ENCODE assay signal across 1 fruit fly cellular context in the genomic region with DNA sequence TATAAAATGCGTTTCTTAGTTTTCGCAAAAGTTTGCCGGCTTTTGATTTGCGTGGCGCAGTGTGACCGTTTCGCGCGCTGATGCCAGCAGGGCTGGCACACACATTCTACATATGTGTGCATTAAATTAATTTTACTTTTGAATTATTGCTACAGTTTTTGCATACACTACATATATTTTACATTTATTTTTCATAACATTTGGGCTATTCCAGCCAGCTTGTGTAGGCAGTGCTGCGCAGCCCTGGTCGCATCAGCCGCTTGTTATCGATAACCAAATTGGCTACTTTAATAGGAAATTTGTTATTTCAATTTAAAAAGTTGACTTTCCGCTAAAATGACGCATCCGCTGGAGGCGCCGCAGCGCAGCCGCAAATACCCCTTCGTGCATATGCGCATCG.
A peak's percentile ranks its signal among the peaks of the same experiment; 100 is the strongest.
TF ChIP-seq lines count a peak whose summit lies in the region.

A gene (minus strand): TSS at position 57 of the 400 bp plus-strand sequence.
A gene (plus strand): TSS at position 260 of the 400 bp plus-strand sequence.

TF ChIP-seq in whole organism, embryonic, 481 proteins besides CTCF, POLR2A, EP300 and RAD21 (continued from another document and continues in another):
- no peak for TF ChIP-seq seq (GFP tag; IDR thresholded peaks at IDR 0.05; lab: Robert Waterston, UW)
- no peak for TF ChIP-seq klu (GFP tag; IDR thresholded peaks at IDR 0.05; lab: Robert Waterston, UW)
- TF ChIP-seq onecut (GFP tag; IDR thresholded peaks at IDR 0.05; lab: Robert Waterston, UW), result 0 out of 2 replicates have a peak, but pooled peaks have one; percentile 26
- peak; percentile 67 for TF ChIP-seq trem (tag; optimal IDR thresholded peaks at IDR 0.05; lab: Kevin White, UChicago)
- no peak for TF ChIP-seq CG2129 (GFP tag; IDR thresholded peaks at IDR 0.05; lab: Robert Waterston, UW; ENCODE audit: partially characterized antibody)
- TF ChIP-seq lbe (GFP tag; optimal IDR thresholded peaks at IDR 0.05; lab: Kevin White, UChicago), result no peak
- no peak for TF ChIP-seq CG11456 (GFP tag; IDR thresholded peaks at IDR 0.05; lab: Robert Waterston, UW)
- peak; percentile 53 for TF ChIP-seq BEAF-32 (GFP tag; optimal IDR thresholded peaks at IDR 0.05; lab: Kevin White, UChicago)
- 0 out of 2 replicates have a peak, but pooled peaks have one; percentile 45 for TF ChIP-seq dan (GFP tag; IDR thresholded peaks at IDR 0.05; lab: Robert Waterston, UW)
- TF ChIP-seq amos (GFP tag; IDR thresholded peaks at IDR 0.05; lab: Robert Waterston, UW; ENCODE audit: partially characterized antibody), result peak; percentile 75
- peak; percentile 79 for TF ChIP-seq Dp (GFP tag; optimal IDR thresholded peaks at IDR 0.05; lab: Kevin White, UChicago)
- 0 out of 2 replicates have a peak, but pooled peaks have one; percentile 5 for TF ChIP-seq CG4730 (GFP tag; IDR thresholded peaks at IDR 0.05; lab: Robert Waterston, UW)
- TF ChIP-seq CG7963 (GFP tag; IDR thresholded peaks at IDR 0.05; lab: Robert Waterston, UW; ENCODE audit: partially characterized antibody), result no peak; the same call in 2 of the 3 replicates
- TF ChIP-seq B-H1 (GFP tag; IDR thresholded peaks at IDR 0.05; lab: Robert Waterston, UW), result peak; percentile 20; the same call in 1 of the 3 replicates
- TF ChIP-seq odd (GFP tag; optimal IDR thresholded peaks at IDR 0.05; lab: Kevin White, UChicago), result no peak
- TF ChIP-seq tgo (GFP tag; IDR thresholded peaks at IDR 0.05; lab: Robert Waterston, UW), result peak; percentile 20; the same call in 1 of the 3 replicates
- TF ChIP-seq hth (optimal IDR thresholded peaks at IDR 0.05; lab: Kevin White, UChicago), result no peak
- TF ChIP-seq caup (GFP tag; optimal IDR thresholded peaks at IDR 0.05; lab: Kevin White, UChicago; ENCODE audit: severe bottlenecking), result peak; percentile 41
- TF ChIP-seq fu2 (GFP tag; optimal IDR thresholded peaks at IDR 0.05; lab: Kevin White, UChicago), result peak; percentile 11
- 0 out of 2 replicates have a peak, but pooled peaks have one; percentile 35 for TF ChIP-seq tna (GFP tag; IDR thresholded peaks at IDR 0.05; lab: Robert Waterston, UW; ENCODE audit: partially characterized antibody)
- TF ChIP-seq schlank (tag; optimal IDR thresholded peaks at IDR 0.05; lab: Kevin White, UChicago), result no peak
- peak; percentile 40 for TF ChIP-seq HmgD (GFP tag; optimal IDR thresholded peaks at IDR 0.05; lab: Kevin White, UChicago)
- no peak for TF ChIP-seq Fer2 (tag; optimal IDR thresholded peaks at IDR 0.05; lab: Kevin White, UChicago)
- 0 out of 2 replicates have a peak, but pooled peaks have one; percentile 47 for TF ChIP-seq H2.0 (GFP tag; IDR thresholded peaks at IDR 0.05; lab: Robert Waterston, UW)
- TF ChIP-seq Dref (GFP tag; IDR thresholded peaks at IDR 0.05; lab: Robert Waterston, UW), result peak; percentile 77
- peak; percentile 99 for TF ChIP-seq CG7928 (GFP tag; optimal IDR thresholded peaks at IDR 0.05; lab: Kevin White, UChicago)
- no peak for TF ChIP-seq ac (GFP tag; optimal IDR thresholded peaks at IDR 0.05; lab: Kevin White, UChicago)
- peak; percentile 48 for TF ChIP-seq pum (GFP tag; optimal IDR thresholded peaks at IDR 0.05; lab: Kevin White, UChicago)
- no peak for TF ChIP-seq CG10462 (GFP tag; optimal IDR thresholded peaks at IDR 0.05; lab: Kevin White, UChicago)
- TF ChIP-seq sens (GFP tag; lab: Kevin White, UChicago), result peak; percentile 93
- no peak for TF ChIP-seq fd102C (GFP tag; optimal IDR thresholded peaks at IDR 0.05; lab: Kevin White, UChicago)
- peak; percentile 76 for TF ChIP-seq CG17186 (GFP tag; optimal IDR thresholded peaks at IDR 0.05; lab: Kevin White, UChicago)
- TF ChIP-seq CG2889 (GFP tag; IDR thresholded peaks at IDR 0.05; lab: Robert Waterston, UW), result no peak
- TF ChIP-seq CG8290 (GFP tag; optimal IDR thresholded peaks at IDR 0.05; lab: Kevin White, UChicago), result peak; percentile 9
- TF ChIP-seq CG8290 (tag; optimal IDR thresholded peaks at IDR 0.05; lab: Kevin White, UChicago), result no peak
- peak; percentile 55 for TF ChIP-seq chn (GFP tag; optimal IDR thresholded peaks at IDR 0.05; lab: Kevin White, UChicago)
- peak; percentile 17 for TF ChIP-seq CG10543 (GFP tag; optimal IDR thresholded peaks at IDR 0.05; lab: Kevin White, UChicago)
- peak; percentile 80 for TF ChIP-seq CG12659 (GFP tag; optimal IDR thresholded peaks at IDR 0.05; lab: Kevin White, UChicago)
- TF ChIP-seq dysf (GFP tag; IDR thresholded peaks at IDR 0.05; lab: Robert Waterston, UW), result peak; percentile 73
- TF ChIP-seq CG12942 (GFP tag; optimal IDR thresholded peaks at IDR 0.05; lab: Kevin White, UChicago), result no peak
- peak; percentile 11 for TF ChIP-seq Max (GFP tag; optimal IDR thresholded peaks at IDR 0.05; lab: Kevin White, UChicago)
- TF ChIP-seq row (GFP tag; IDR thresholded peaks at IDR 0.05; lab: Robert Waterston, UW), result peak; percentile 77
- TF ChIP-seq sna (GFP tag; IDR thresholded peaks at IDR 0.05; lab: Robert Waterston, UW; ENCODE audit: partially characterized antibody), result peak; percentile 52; the same call in 1 of the 2 replicates
- TF ChIP-seq H15 (GFP tag; IDR thresholded peaks at IDR 0.05; lab: Robert Waterston, UW), result peak; percentile 66; the same call in 2 of the 3 replicates
- TF ChIP-seq CG1792 (GFP tag; optimal IDR thresholded peaks at IDR 0.05; lab: Kevin White, UChicago), result peak; percentile 20
- 0 out of 3 replicates have a peak, but pooled peaks have one; percentile 23 for TF ChIP-seq CG11695 (GFP tag; IDR thresholded peaks at IDR 0.05; lab: Robert Waterston, UW)
- peak; percentile 65 for TF ChIP-seq CG8765 (GFP tag; IDR thresholded peaks at IDR 0.05; lab: Robert Waterston, UW)
- no peak for TF ChIP-seq Lpt (GFP tag; optimal IDR thresholded peaks at IDR 0.05; lab: Kevin White, UChicago)
- peak; percentile 30 for TF ChIP-seq Hr3 (GFP tag; optimal IDR thresholded peaks at IDR 0.05; lab: Kevin White, UChicago)
- peak; percentile 48; the same call in 1 of the 2 replicates for TF ChIP-seq CG6272 (GFP tag; IDR thresholded peaks at IDR 0.05; lab: Robert Waterston, UW)
- TF ChIP-seq CG4424 (GFP tag; optimal IDR thresholded peaks at IDR 0.05; lab: Kevin White, UChicago), result no peak
- peak; percentile 73 for TF ChIP-seq sug (tag; optimal IDR thresholded peaks at IDR 0.05; lab: Kevin White, UChicago)
- TF ChIP-seq CG12071 (GFP tag; optimal IDR thresholded peaks at IDR 0.05; lab: Kevin White, UChicago), result no peak
- TF ChIP-seq ato (GFP tag; IDR thresholded peaks at IDR 0.05; lab: Robert Waterston, UW; ENCODE audit: partially characterized antibody), result no peak; the same call in 1 of the 2 replicates
- TF ChIP-seq CG11085 (GFP tag; IDR thresholded peaks at IDR 0.05; lab: Robert Waterston, UW), result peak; percentile 33
- no peak for TF ChIP-seq lov (optimal IDR thresholded peaks at IDR 0.05; lab: Kevin White, UChicago)
- TF ChIP-seq lov (GFP tag; IDR thresholded peaks at IDR 0.05; lab: Robert Waterston, UW), result peak; percentile 57; the same call in 2 of the 3 replicates
- TF ChIP-seq CG12744 (GFP tag; optimal IDR thresholded peaks at IDR 0.05; lab: Kevin White, UChicago), result peak; percentile 37
- peak; percentile 55; the same call in 1 of the 3 replicates for TF ChIP-seq otp (GFP tag; IDR thresholded peaks at IDR 0.05; lab: Robert Waterston, UW)
- no peak for TF ChIP-seq CG7357 (GFP tag; IDR thresholded peaks at IDR 0.05; lab: Robert Waterston, UW)
- peak; percentile 45 for TF ChIP-seq PHDP (tag; optimal IDR thresholded peaks at IDR 0.05; lab: Kevin White, UChicago)
- peak; percentile 51 for TF ChIP-seq CG3281 (GFP tag; optimal IDR thresholded peaks at IDR 0.05; lab: Kevin White, UChicago)
- no peak for TF ChIP-seq CG5180 (GFP tag; optimal IDR thresholded peaks at IDR 0.05; lab: Kevin White, UChicago)
- TF ChIP-seq Ets97D (GFP tag; optimal IDR thresholded peaks at IDR 0.05; lab: Kevin White, UChicago), result peak; percentile 83
- TF ChIP-seq Lim3 (GFP tag; IDR thresholded peaks at IDR 0.05; lab: Robert Waterston, UW), result no peak
- TF ChIP-seq Opbp (GFP tag; IDR thresholded peaks at IDR 0.05; lab: Robert Waterston, UW; ENCODE audit: partially characterized antibody), result peak; percentile 75
- TF ChIP-seq CG8924 (tag; optimal IDR thresholded peaks at IDR 0.05; lab: Kevin White, UChicago), result peak; percentile 20
- peak in 1 of 3 experiments; percentile 57 for TF ChIP-seq Stat92E (GFP tag; optimal IDR thresholded peaks at IDR 0.05; lab: Kevin White, UChicago)
- no peak for TF ChIP-seq Kr (GFP tag; optimal IDR thresholded peaks at IDR 0.05; lab: Kevin White, UChicago)
- TF ChIP-seq CG14667 (GFP tag; IDR thresholded peaks at IDR 0.05; lab: Robert Waterston, UW), result peak; percentile 32
- TF ChIP-seq CG12219 (GFP tag; optimal IDR thresholded peaks at IDR 0.05; lab: Kevin White, UChicago), result no peak
- TF ChIP-seq CG7786 (GFP tag; optimal IDR thresholded peaks at IDR 0.05; lab: Kevin White, UChicago), result no peak
- TF ChIP-seq NC2α (GFP tag; optimal IDR thresholded peaks at IDR 0.05; lab: Kevin White, UChicago), result no peak
- peak; percentile 13; the same call in 1 of the 3 replicates for TF ChIP-seq CG6175 (GFP tag; IDR thresholded peaks at IDR 0.05; lab: Robert Waterston, UW)
- peak; percentile 53 for TF ChIP-seq NC2β (GFP tag; optimal IDR thresholded peaks at IDR 0.05; lab: Kevin White, UChicago)
- no peak for TF ChIP-seq CG6683 (GFP tag; optimal IDR thresholded peaks at IDR 0.05; lab: Kevin White, UChicago)
- peak; percentile 20 for TF ChIP-seq CG1602 (GFP tag; optimal IDR thresholded peaks at IDR 0.05; lab: Kevin White, UChicago)
- peak; percentile 26 for TF ChIP-seq CG15601 (tag; optimal IDR thresholded peaks at IDR 0.05; lab: Kevin White, UChicago)
- peak; percentile 36; the same call in 1 of the 2 replicates for TF ChIP-seq CG14441 (GFP tag; IDR thresholded peaks at IDR 0.05; lab: Robert Waterston, UW)
- peak; percentile 65 for TF ChIP-seq CG33213 (GFP tag; optimal IDR thresholded peaks at IDR 0.05; lab: Kevin White, UChicago)
- no peak for TF ChIP-seq Ravus (GFP tag; IDR thresholded peaks at IDR 0.05; lab: Robert Waterston, UW)
- no peak for TF ChIP-seq CG6854 (GFP tag; optimal IDR thresholded peaks at IDR 0.05; lab: Kevin White, UChicago)
- peak; percentile 8 for TF ChIP-seq CG9727 (GFP tag; optimal IDR thresholded peaks at IDR 0.05; lab: Kevin White, UChicago)
- peak; percentile 47; the same call in 1 of the 2 replicates for TF ChIP-seq CG42726 (GFP tag; IDR thresholded peaks at IDR 0.05; lab: Robert Waterston, UW; ENCODE audit: partially characterized antibody)
- TF ChIP-seq Tbp (GFP tag; optimal IDR thresholded peaks at IDR 0.05; lab: Kevin White, UChicago), result no peak
- TF ChIP-seq CG11696 (GFP tag; IDR thresholded peaks at IDR 0.05; lab: Robert Waterston, UW), result no peak
- no peak for TF ChIP-seq da (GFP tag; optimal IDR thresholded peaks at IDR 0.05; lab: Kevin White, UChicago)
- no peak for TF ChIP-seq CG8281 (tag; optimal IDR thresholded peaks at IDR 0.05; lab: Kevin White, UChicago)
- peak; percentile 46 for TF ChIP-seq pho (GFP tag; optimal IDR thresholded peaks at IDR 0.05; lab: Kevin White, UChicago)
- peak; percentile 60 for TF ChIP-seq slou (GFP tag; optimal IDR thresholded peaks at IDR 0.05; lab: Kevin White, UChicago)
- TF ChIP-seq Ssrp (tag; optimal IDR thresholded peaks at IDR 0.05; lab: Kevin White, UChicago), result peak; percentile 4
- peak; percentile 68 for TF ChIP-seq tin (GFP tag; optimal IDR thresholded peaks at IDR 0.05; lab: Kevin White, UChicago)
- TF ChIP-seq grn (GFP tag; optimal IDR thresholded peaks at IDR 0.05; lab: Kevin White, UChicago), result no peak
- TF ChIP-seq CG30431 (GFP tag; optimal IDR thresholded peaks at IDR 0.05; lab: Kevin White, UChicago), result no peak
- TF ChIP-seq chm (GFP tag; IDR thresholded peaks at IDR 0.05; lab: Robert Waterston, UW), result no peak
- peak; percentile 39 for TF ChIP-seq vfl (GFP tag; optimal IDR thresholded peaks at IDR 0.05; lab: Kevin White, UChicago)
- no peak for TF ChIP-seq CG4854 (GFP tag; optimal IDR thresholded peaks at IDR 0.05; lab: Kevin White, UChicago)
- TF ChIP-seq dati (GFP tag; IDR thresholded peaks at IDR 0.05; lab: Robert Waterston, UW), result no peak
- peak; percentile 54 for TF ChIP-seq Nf-YC (tag; optimal IDR thresholded peaks at IDR 0.05; lab: Kevin White, UChicago)
- peak; percentile 45 for TF ChIP-seq CG17912 (GFP tag; optimal IDR thresholded peaks at IDR 0.05; lab: Kevin White, UChicago)
- no peak for TF ChIP-seq CkIIα-i1 (GFP tag; IDR thresholded peaks at IDR 0.05; lab: Robert Waterston, UW)
- no peak for TF ChIP-seq psq (GFP tag; optimal IDR thresholded peaks at IDR 0.05; lab: Kevin White, UChicago)
- TF ChIP-seq CG31441 (GFP tag; IDR thresholded peaks at IDR 0.05; lab: Robert Waterston, UW), result no peak; the same call in 1 of the 2 replicates
- peak; percentile 66 for TF ChIP-seq Hmr (GFP tag; optimal IDR thresholded peaks at IDR 0.05; lab: Kevin White, UChicago)
- no peak for TF ChIP-seq stc (GFP tag; IDR thresholded peaks at IDR 0.05; lab: Robert Waterston, UW)
- TF ChIP-seq chinmo (GFP tag; IDR thresholded peaks at IDR 0.05; lab: Robert Waterston, UW; ENCODE audit: partially characterized antibody), result peak; percentile 81; the same call in 3 of the 4 replicates
- TF ChIP-seq MESR4 (GFP tag; optimal IDR thresholded peaks at IDR 0.05; lab: Kevin White, UChicago), result peak; percentile 48
- TF ChIP-seq gsb-n (tag; optimal IDR thresholded peaks at IDR 0.05; lab: Kevin White, UChicago), result no peak
- peak; percentile 30 for TF ChIP-seq nerfin-1 (tag; optimal IDR thresholded peaks at IDR 0.05; lab: Kevin White, UChicago)
- TF ChIP-seq crc (GFP tag; optimal IDR thresholded peaks at IDR 0.05; lab: Kevin White, UChicago), result no peak
- no peak for TF ChIP-seq ab (GFP tag; optimal IDR thresholded peaks at IDR 0.05; lab: Kevin White, UChicago)
- TF ChIP-seq cg (GFP tag; optimal IDR thresholded peaks at IDR 0.05; lab: Kevin White, UChicago), result no peak
- peak; percentile 79 for TF ChIP-seq Xrp1 (GFP tag; IDR thresholded peaks at IDR 0.05; lab: Robert Waterston, UW)
- TF ChIP-seq unc-4 (GFP tag; IDR thresholded peaks at IDR 0.05; lab: Robert Waterston, UW; ENCODE audit: partially characterized antibody), result peak; percentile 66
- no peak for TF ChIP-seq oc (tag; optimal IDR thresholded peaks at IDR 0.05; lab: Kevin White, UChicago)
- TF ChIP-seq CG3726 (GFP tag; IDR thresholded peaks at IDR 0.05; lab: Robert Waterston, UW), result no peak
- TF ChIP-seq nau (GFP tag; optimal IDR thresholded peaks at IDR 0.05; lab: Kevin White, UChicago), result no peak
- peak; percentile 60 for TF ChIP-seq zfh2 (GFP tag; optimal IDR thresholded peaks at IDR 0.05; lab: Kevin White, UChicago)
- TF ChIP-seq Myb (GFP tag; optimal IDR thresholded peaks at IDR 0.05; lab: Kevin White, UChicago), result peak; percentile 63
- peak; percentile 23 for TF ChIP-seq lab (GFP tag; optimal IDR thresholded peaks at IDR 0.05; lab: Kevin White, UChicago)
- TF ChIP-seq Xbp1 (GFP tag; optimal IDR thresholded peaks at IDR 0.05; lab: Kevin White, UChicago), result peak; percentile 78
- TF ChIP-seq Blimp-1 (GFP tag; optimal IDR thresholded peaks at IDR 0.05; lab: Kevin White, UChicago), result no peak
- TF ChIP-seq ttk (GFP tag; IDR thresholded peaks at IDR 0.05; lab: Robert Waterston, UW), result no peak
